Worm (Caenorhabditis elegans): Measurements from ENCODE around the gene F13A7.7.

ce11 chrV:16406357-16406756 is 22.7 kb upstream of the F13A7.7 start:
- TF ChIP-seq elt-3 (tag; optimal IDR thresholded peaks at IDR 0.05) (no peak), nhr-237 (tag; optimal IDR thresholded peaks at IDR 0.05) (no peak), aly-2 (tag; optimal IDR thresholded peaks at IDR 0.05) (no peak), unc-62 (GFP tag; optimal IDR thresholded peaks at IDR 0.05) (no peak), snpc-4 (tag; optimal IDR thresholded peaks at IDR 0.05) (no peak), nhr-25 (tag; optimal IDR thresholded peaks at IDR 0.05) (no peak), skn-1 (tag; optimal IDR thresholded peaks at IDR 0.05) (no peak)
